Fruit fly (Drosophila melanogaster) whole organism, embryonic: ENCODE data around the gene CG10132.

Source experiments
- Blimp-1 ChIP-seq: fragments of 200-800 bp; sonication (Bioruptor generic); optimal IDR thresholded peaks from 3 replicates; lab custom pipeline; 2018; ENCODE audit warnings: missing biosample characterization, missing genetic modification characterization, mild to moderate bottlenecking, moderate library complexity, missing genetic modification reagents
- Bteb2 ChIP-seq: fragments of 200-800 bp; sonication (Bioruptor generic); optimal IDR thresholded peaks from 2 replicates; lab custom pipeline; 2016; ENCODE audit warnings: missing biosample characterization, missing genetic modification characterization
- CG10267 ChIP-seq: fragments of 200-800 bp; sonication (Bioruptor generic); optimal IDR thresholded peaks from 2 replicates; lab custom pipeline; 2018; ENCODE audit warnings: missing biosample characterization, mild to moderate bottlenecking, missing genetic modification characterization, moderate library complexity
- CG10274 ChIP-seq: fragments of 200-800 bp; sonication (Bioruptor generic); optimal IDR thresholded peaks from 3 replicates; lab custom pipeline; 2017; ENCODE audit warnings: missing biosample characterization, mild to moderate bottlenecking, missing genetic modification characterization
- CG11560 ChIP-seq: fragments of 200-800 bp; sonication (Bioruptor generic); IDR thresholded peaks from 3 replicates; pipeline ENCODE4 v1.3.6; 2022; ENCODE audit warnings: missing biosample characterization, missing genetic modification characterization
- CG13424 ChIP-seq: fragments of 200-800 bp; sonication (Bioruptor generic); optimal IDR thresholded peaks from 2 replicates; lab custom pipeline; 2019; ENCODE audit warnings: missing biosample characterization, mild to moderate bottlenecking, missing genetic modification characterization, moderate library complexity
- CG14860 ChIP-seq: fragments of 200-800 bp; sonication (Bioruptor generic); IDR thresholded peaks from 3 replicates; pipeline ENCODE4 v1.3.6; 2022; ENCODE audit warnings: missing biosample characterization, missing genetic modification characterization; ENCODE audit not compliant: partially characterized antibody
- CG1529 ChIP-seq: fragments of 200-800 bp; sonication (Bioruptor generic); optimal IDR thresholded peaks from 3 replicates; lab custom pipeline; 2018; ENCODE audit warnings: missing biosample characterization, missing genetic modification characterization
- CG15696 ChIP-seq: fragments of 200-800 bp; sonication (Bioruptor generic); optimal IDR thresholded peaks from 2 replicates; lab custom pipeline; 2019; ENCODE audit warnings: missing biosample characterization, mild to moderate bottlenecking, missing genetic modification characterization, moderate library complexity
- CG16813 ChIP-seq: fragments of 200-800 bp; sonication (Bioruptor generic); IDR thresholded peaks from 3 replicates; pipeline ENCODE4 v1.3.6; 2022; ENCODE audit warnings: missing biosample characterization, missing genetic modification characterization; ENCODE audit not compliant: partially characterized antibody
- CG17612 ChIP-seq: fragments of 200-800 bp; sonication (Bioruptor generic); IDR thresholded peaks from 2 replicates; pipeline ENCODE4 v1.3.6; 2022; ENCODE audit warnings: missing biosample characterization, missing genetic modification characterization
- CG18262 ChIP-seq: fragments of 200-800 bp; optimal IDR thresholded peaks from 3 replicates; lab custom pipeline; 2019; ENCODE audit warnings: missing biosample characterization, mild to moderate bottlenecking, missing genetic modification characterization, moderate library complexity
- CG1832 ChIP-seq: fragments of 200-800 bp; sonication (Bioruptor generic); optimal IDR thresholded peaks from 2 replicates; lab custom pipeline; 2017; ENCODE audit warnings: missing biosample characterization, mild to moderate bottlenecking, missing genetic modification characterization, inconsistent platforms
- CG18619 ChIP-seq: fragments of 200-800 bp; sonication (Bioruptor generic); optimal IDR thresholded peaks from 3 replicates; lab custom pipeline; 2017; ENCODE audit warnings: missing biosample characterization, mild to moderate bottlenecking, missing genetic modification characterization
- CG31388 ChIP-seq: fragments of 200-800 bp; sonication (Bioruptor generic); optimal IDR thresholded peaks from 2 replicates; lab custom pipeline; 2016; ENCODE audit warnings: missing biosample characterization, missing genetic modification characterization
- CG4282 ChIP-seq: fragments of 200-800 bp; sonication (Bioruptor generic); optimal IDR thresholded peaks from 2 replicates; lab custom pipeline; 2016; ENCODE audit warnings: missing biosample characterization, missing genetic modification characterization
- CG4328 ChIP-seq: fragments of 200-800 bp; sonication (Bioruptor generic); optimal IDR thresholded peaks from 3 replicates; lab custom pipeline; 2017; ENCODE audit warnings: missing biosample characterization, missing genetic modification reagents, missing genetic modification characterization
- CG8281 ChIP-seq: fragments of 200-800 bp; sonication (Bioruptor generic); optimal IDR thresholded peaks from 2 replicates; lab custom pipeline; 2018; ENCODE audit warnings: missing biosample characterization, mild to moderate bottlenecking, missing genetic modification characterization, moderate library complexity
- CG8924 ChIP-seq: fragments of 200-800 bp; optimal IDR thresholded peaks from 3 replicates; lab custom pipeline; 2019; ENCODE audit warnings: missing biosample characterization, mild to moderate bottlenecking, missing genetic modification characterization, moderate library complexity
- CG9797 ChIP-seq: fragments of 200-800 bp; sonication (Bioruptor generic); optimal IDR thresholded peaks from 3 replicates; lab custom pipeline; 2018; ENCODE audit warnings: missing biosample characterization, mild to moderate bottlenecking, missing genetic modification characterization
- Chrac-16 ChIP-seq: fragments of 200-800 bp; sonication (Bioruptor generic); optimal IDR thresholded peaks from 3 replicates; lab custom pipeline; 2016; ENCODE audit warnings: missing biosample characterization, missing genetic modification characterization
- Dek ChIP-seq: fragments of 200-800 bp; sonication (Bioruptor generic); optimal IDR thresholded peaks from 3 replicates; lab custom pipeline; 2019; ENCODE audit warnings: missing biosample characterization, mild to moderate bottlenecking, missing genetic modification characterization, moderate library complexity
- Dp ChIP-seq: fragments of 200-800 bp; sonication (Bioruptor generic); optimal IDR thresholded peaks from 2 replicates; lab custom pipeline; 2018; ENCODE audit warnings: missing biosample characterization, mild to moderate bottlenecking, missing genetic modification characterization, moderate library complexity
- Elba2 ChIP-seq: fragments of 200-800 bp; sonication (Bioruptor generic); optimal IDR thresholded peaks from 3 replicates; lab custom pipeline; 2016; ENCODE audit warnings: missing biosample characterization, missing genetic modification characterization
- Fer3 ChIP-seq: fragments of 200-800 bp; sonication (Bioruptor generic); optimal IDR thresholded peaks from 2 replicates; lab custom pipeline; 2018; ENCODE audit warnings: missing biosample characterization, mild to moderate bottlenecking, missing genetic modification characterization, moderate library complexity
- Hr51 ChIP-seq, 2 experiments: fragments of 200-800 bp; sonication (Bioruptor generic); optimal IDR thresholded peaks; 2 replicates in 1 of 2; 3 replicates in 1 of 2; lab custom pipeline; 2016 to 2018; ENCODE audit warnings: missing biosample characterization in 2 of 2, missing genetic modification characterization in 2 of 2, mild to moderate bottlenecking in 1 of 2, moderate library complexity in 1 of 2
- Hsf ChIP-seq: fragments of 200-800 bp; sonication (Bioruptor generic); optimal IDR thresholded peaks from 3 replicates; lab custom pipeline; 2016; ENCODE audit warnings: missing biosample characterization, missing genetic modification characterization
- Jarid2 ChIP-seq: fragments of 200-800 bp; sonication (Bioruptor generic); optimal IDR thresholded peaks from 3 replicates; lab custom pipeline; 2017; ENCODE audit warnings: mild to moderate bottlenecking, missing biosample characterization, missing genetic modification reagents, missing genetic modification characterization
- MTF-1 ChIP-seq: fragments of 200-800 bp; sonication (Bioruptor generic); optimal IDR thresholded peaks from 2 replicates; lab custom pipeline; 2018; ENCODE audit warnings: missing biosample characterization, mild to moderate bottlenecking, missing genetic modification characterization, borderline replicate concordance
- Max ChIP-seq: fragments of 200-800 bp; sonication (Bioruptor generic); optimal IDR thresholded peaks from 2 replicates; lab custom pipeline; 2016; ENCODE audit warnings: missing biosample characterization, mild to moderate bottlenecking, missing genetic modification characterization
- Neu2 ChIP-seq: fragments of 200-800 bp; sonication (Bioruptor generic); optimal IDR thresholded peaks from 3 replicates; lab custom pipeline; 2016; ENCODE audit warnings: missing biosample characterization, missing genetic modification characterization, borderline replicate concordance
- Oli ChIP-seq: fragments of 200-800 bp; sonication (Bioruptor generic); optimal IDR thresholded peaks from 2 replicates; lab custom pipeline; 2018; ENCODE audit warnings: missing biosample characterization, mild to moderate bottlenecking, missing genetic modification characterization, moderate library complexity
- ac ChIP-seq: fragments of 200-800 bp; sonication (Bioruptor generic); optimal IDR thresholded peaks from 3 replicates; lab custom pipeline; 2017; ENCODE audit warnings: missing biosample characterization, mild to moderate bottlenecking, missing genetic modification characterization
- ash1 ChIP-seq: fragments of 200-800 bp; sonication (Bioruptor generic); optimal IDR thresholded peaks from 2 replicates; lab custom pipeline; 2018; ENCODE audit warnings: missing biosample characterization, mild to moderate bottlenecking, missing genetic modification characterization
- bbx ChIP-seq: fragments of 200-800 bp; sonication (Bioruptor generic); IDR thresholded peaks from 2 replicates; pipeline ENCODE4 v1.3.6; 2022; ENCODE audit warnings: missing biosample characterization, missing genetic modification characterization; ENCODE audit not compliant: partially characterized antibody
- cas ChIP-seq: fragments of 200-800 bp; sonication (Bioruptor generic); IDR thresholded peaks from 2 replicates; pipeline ENCODE4 v1.3.6; 2022; ENCODE audit warnings: missing biosample characterization, missing genetic modification characterization
- esg ChIP-seq: fragments of 200-800 bp; sonication (Bioruptor generic); conservative IDR thresholded peaks from 2 replicates; pipeline ENCODE4 v1.3.6; 2022; ENCODE audit warnings: missing biosample characterization, missing genetic modification characterization
- kah ChIP-seq: fragments of 200-800 bp; sonication (Bioruptor generic); optimal IDR thresholded peaks from 2 replicates; lab custom pipeline; 2018; ENCODE audit warnings: missing biosample characterization, mild to moderate bottlenecking, missing genetic modification characterization
- lmd ChIP-seq: fragments of 200-800 bp; sonication (Bioruptor generic); IDR thresholded peaks from 2 replicates; pipeline ENCODE4 v1.3.6; 2022; ENCODE audit warnings: missing biosample characterization, missing genetic modification characterization
- nerfin-2 ChIP-seq: fragments of 200-800 bp; sonication (Bioruptor generic); IDR thresholded peaks from 2 replicates; pipeline ENCODE4 v1.3.6; 2022; ENCODE audit warnings: missing biosample characterization, missing genetic modification characterization; ENCODE audit not compliant: partially characterized antibody
- pfk ChIP-seq: fragments of 200-800 bp; sonication (Bioruptor generic); optimal IDR thresholded peaks from 2 replicates; lab custom pipeline; 2018; ENCODE audit warnings: missing biosample characterization, mild to moderate bottlenecking, missing genetic modification characterization, moderate library complexity
- pzg ChIP-seq: fragments of 200-800 bp; sonication (Bioruptor generic); optimal IDR thresholded peaks from 3 replicates; lab custom pipeline; 2018; ENCODE audit warnings: missing biosample characterization, mild to moderate bottlenecking, missing genetic modification characterization, moderate library complexity
- ro ChIP-seq: fragments of 200-800 bp; sonication (Bioruptor generic); IDR thresholded peaks from 2 replicates; pipeline ENCODE4 v1.3.6; 2022; ENCODE audit warnings: missing biosample characterization, missing genetic modification characterization
- ttk ChIP-seq: fragments of 200-800 bp; sonication (Bioruptor generic); IDR thresholded peaks from 2 replicates; pipeline ENCODE4 v2.1.2; 2022; ENCODE audit warnings: missing biosample characterization, missing genetic modification characterization
- tup ChIP-seq: fragments of 200-800 bp; sonication (Bioruptor generic); optimal IDR thresholded peaks from 2 replicates; lab custom pipeline; 2016; ENCODE audit warnings: missing biosample characterization, mild to moderate bottlenecking, missing genetic modification characterization, moderate library complexity
- tx ChIP-seq: fragments of 200-800 bp; sonication (Bioruptor generic); optimal IDR thresholded peaks from 2 replicates; lab custom pipeline; 2016; ENCODE audit warnings: missing biosample characterization, missing genetic modification characterization
- vvl ChIP-seq: fragments of 200-800 bp; sonication (Bioruptor generic); IDR thresholded peaks from 2 replicates; pipeline ENCODE4 v1.3.6; 2022; ENCODE audit warnings: missing biosample characterization, missing genetic modification characterization

The CG10132 gene

dm6 chr2L:19537779-19538456 is 19.3 kb downstream of the CG10132 start, which contains the start of gene CG13082 (continued):
- TF ChIP-seq Oli (tag; lab: Kevin White, UChicago) (peak; percentile 50), CG16813 (GFP tag; lab: Robert Waterston, UW) (no peak), CG31388 (GFP tag; lab: Kevin White, UChicago) (no peak), Jarid2 (GFP tag; lab: Kevin White, UChicago) (peak; percentile 20), CG14860 (GFP tag; lab: Robert Waterston, UW) (no peak), tup (peak; percentile 10), tx (peak; percentile 23), CG4328 (no peak), CG1832 (no peak), Neu2 (GFP tag; lab: Kevin White, UChicago) (no peak), Elba2 (no peak), vvl (peak; percentile 36; the same call in 1 of the 2 replicates), CG10267 (tag; lab: Kevin White, UChicago) (peak; percentile 60), Hr51 (GFP tag; optimal IDR thresholded peaks at IDR 0.05; lab: Kevin White, UChicago) (peak in 1 of 2 experiments; percentile 2), ro (GFP tag; lab: Robert Waterston, UW) (no peak), pfk (GFP tag; lab: Kevin White, UChicago) (no peak), Dp (no peak), CG8281 (tag; lab: Kevin White, UChicago) (no peak), ash1 (GFP tag; lab: Kevin White, UChicago) (no peak), CG10274 (GFP tag; lab: Kevin White, UChicago) (no peak), Chrac-16 (peak; percentile 28), CG18619 (GFP tag; lab: Kevin White, UChicago) (no peak), ac (GFP tag; lab: Kevin White, UChicago) (no peak), Bteb2 (GFP tag; lab: Kevin White, UChicago) (no peak), Hsf (peak; percentile 51), bbx (GFP tag; lab: Robert Waterston, UW) (no peak), ttk (no peak), CG4282 (GFP tag; lab: Kevin White, UChicago) (no peak), Max (GFP tag; lab: Kevin White, UChicago) (peak; percentile 21), Fer3 (tag; lab: Kevin White, UChicago) (no peak), esg (no peak)
- TF ChIP-seq, all 482 proteins: peak for 166

- no peak for TF ChIP-seq cas
- no peak for TF ChIP-seq lmd (GFP tag; lab: Robert Waterston, UW)
Observed at dm6 chr2L:19540307-19540706, 21.7 kb downstream of the CG10132 start, which contains the start of gene CG13081. CG13081 (plus strand) TSS chr2L:19540607.

dm6 chr2L:19542268-19542773 is 23.7 kb downstream of the CG10132 start:
- TF ChIP-seq cas, result no peak
- TF ChIP-seq kah (GFP tag; lab: Kevin White, UChicago), result no peak
- TF ChIP-seq CG15696 (tag; lab: Kevin White, UChicago), result no peak
- TF ChIP-seq CG8924 (tag; lab: Kevin White, UChicago), result no peak
- TF ChIP-seq CG1529, result no peak
- peak; percentile 22; the same call in 1 of the 2 replicates for TF ChIP-seq vvl
- peak; percentile 95 for TF ChIP-seq nerfin-2
- peak; percentile 86 for TF ChIP-seq pzg (GFP tag; lab: Kevin White, UChicago)
- TF ChIP-seq MTF-1, result no peak
- no peak for TF ChIP-seq Dek (tag; lab: Kevin White, UChicago)
- peak; percentile 7 for TF ChIP-seq CG9797
- TF ChIP-seq CG17612 (GFP tag; lab: Robert Waterston, UW), result no peak
- TF ChIP-seq Blimp-1, result no peak
- no peak for TF ChIP-seq CG13424 (tag; lab: Kevin White, UChicago)
- no peak for TF ChIP-seq CG11560 (tag; lab: Robert Waterston, UW)
- TF ChIP-seq CG18262 (tag; lab: Kevin White, UChicago), result no peak
